Fruit fly (Drosophila melanogaster): Measurements from ENCODE around the gene Rpn10.
A peak's percentile ranks its signal among the peaks of the same experiment; 100 is the strongest.

Rpn10 gene

dm6 chr3L:21516716-21517266, 20.0 kb upstream of the Rpn10 start (continued):
- TF ChIP-seq spab (GFP tag; optimal IDR thresholded peaks at IDR 0.05), result no peak
- TF ChIP-seq Smox (GFP tag; optimal IDR thresholded peaks at IDR 0.05), result peak; percentile 50
- peak; percentile 57 for TF ChIP-seq CG6792 (GFP tag; optimal IDR thresholded peaks at IDR 0.05)
- peak; percentile 49 for TF ChIP-seq OdsH (GFP tag; optimal IDR thresholded peaks at IDR 0.05)
- peak; percentile 60 for TF ChIP-seq Hr4 (GFP tag; optimal IDR thresholded peaks at IDR 0.05)
- TF ChIP-seq Ets96B (tag; optimal IDR thresholded peaks at IDR 0.05), result peak; percentile 8
- peak; percentile 46 for TF ChIP-seq Met (GFP tag; optimal IDR thresholded peaks at IDR 0.05)
- TF ChIP-seq net (GFP tag; optimal IDR thresholded peaks at IDR 0.05), result peak; percentile 25
- no peak for TF ChIP-seq fd59A (GFP tag; optimal IDR thresholded peaks at IDR 0.05)
- no peak for TF ChIP-seq eg (GFP tag; IDR thresholded peaks at IDR 0.05)
- no peak for TF ChIP-seq CG11902 (GFP tag; optimal IDR thresholded peaks at IDR 0.05)
- TF ChIP-seq ss (GFP tag; optimal IDR thresholded peaks at IDR 0.05), result peak in 1 of 2 experiments; percentile 43
- peak; percentile 55 for TF ChIP-seq Sox14 (GFP tag; optimal IDR thresholded peaks at IDR 0.05)
- TF ChIP-seq fd85E (GFP tag; optimal IDR thresholded peaks at IDR 0.05), result no peak
- peak; percentile 24 for TF ChIP-seq CG32006 (GFP tag; optimal IDR thresholded peaks at IDR 0.05)
- peak; percentile 69 for TF ChIP-seq Eip75B (GFP tag; optimal IDR thresholded peaks at IDR 0.05)
- peak; percentile 12 for TF ChIP-seq Ets21C (GFP tag; optimal IDR thresholded peaks at IDR 0.05)
- TF ChIP-seq CG16779 (tag; optimal IDR thresholded peaks at IDR 0.05), result no peak
- peak; percentile 43 for TF ChIP-seq Eip93F (GFP tag; optimal IDR thresholded peaks at IDR 0.05)
- TF ChIP-seq CG11294 (GFP tag; IDR thresholded peaks at IDR 0.05), result no peak
- no peak for TF ChIP-seq Blimp-1 (GFP tag; optimal IDR thresholded peaks at IDR 0.05)
- TF ChIP-seq CG6276 (GFP tag; optimal IDR thresholded peaks at IDR 0.05), result no peak
- TF ChIP-seq CG9139 (GFP tag; optimal IDR thresholded peaks at IDR 0.05), result no peak

dm6 chr3L:21518345-21518744, 18.5 kb upstream of the Rpn10 start:
- TF ChIP-seq CG34406 (GFP tag; optimal IDR thresholded peaks at IDR 0.05) (no peak), pdm3 (GFP tag; optimal IDR thresholded peaks at IDR 0.05) (no peak), Hr38 (GFP tag; optimal IDR thresholded peaks at IDR 0.05) (no peak), CG1621 (tag; optimal IDR thresholded peaks at IDR 0.05) (no peak), CG10631 (GFP tag; optimal IDR thresholded peaks at IDR 0.05) (no peak), dsx (GFP tag; optimal IDR thresholded peaks at IDR 0.05; ENCODE audit: poor library complexity, severe bottlenecking) (no peak), CG32006 (GFP tag; optimal IDR thresholded peaks at IDR 0.05) (no peak), CG7368 (GFP tag; optimal IDR thresholded peaks at IDR 0.05) (no peak), CG3919 (GFP tag; optimal IDR thresholded peaks at IDR 0.05) (no peak), esn (GFP tag; optimal IDR thresholded peaks at IDR 0.05) (no peak), fd59A (GFP tag; optimal IDR thresholded peaks at IDR 0.05) (no peak), Ets21C (GFP tag; optimal IDR thresholded peaks at IDR 0.05) (no peak), Smox (GFP tag; optimal IDR thresholded peaks at IDR 0.05) (no peak), Gug (GFP tag; IDR thresholded peaks at IDR 0.05) (no peak), Ets96B (tag; optimal IDR thresholded peaks at IDR 0.05) (no peak), Eip75B (GFP tag; optimal IDR thresholded peaks at IDR 0.05) (no peak), cyc (GFP tag; optimal IDR thresholded peaks at IDR 0.05) (no peak), CG4318 (GFP tag; optimal IDR thresholded peaks at IDR 0.05) (no peak), salr (GFP tag; optimal IDR thresholded peaks at IDR 0.05) (no peak), CG9139 (GFP tag; optimal IDR thresholded peaks at IDR 0.05) (no peak)

DNA sequence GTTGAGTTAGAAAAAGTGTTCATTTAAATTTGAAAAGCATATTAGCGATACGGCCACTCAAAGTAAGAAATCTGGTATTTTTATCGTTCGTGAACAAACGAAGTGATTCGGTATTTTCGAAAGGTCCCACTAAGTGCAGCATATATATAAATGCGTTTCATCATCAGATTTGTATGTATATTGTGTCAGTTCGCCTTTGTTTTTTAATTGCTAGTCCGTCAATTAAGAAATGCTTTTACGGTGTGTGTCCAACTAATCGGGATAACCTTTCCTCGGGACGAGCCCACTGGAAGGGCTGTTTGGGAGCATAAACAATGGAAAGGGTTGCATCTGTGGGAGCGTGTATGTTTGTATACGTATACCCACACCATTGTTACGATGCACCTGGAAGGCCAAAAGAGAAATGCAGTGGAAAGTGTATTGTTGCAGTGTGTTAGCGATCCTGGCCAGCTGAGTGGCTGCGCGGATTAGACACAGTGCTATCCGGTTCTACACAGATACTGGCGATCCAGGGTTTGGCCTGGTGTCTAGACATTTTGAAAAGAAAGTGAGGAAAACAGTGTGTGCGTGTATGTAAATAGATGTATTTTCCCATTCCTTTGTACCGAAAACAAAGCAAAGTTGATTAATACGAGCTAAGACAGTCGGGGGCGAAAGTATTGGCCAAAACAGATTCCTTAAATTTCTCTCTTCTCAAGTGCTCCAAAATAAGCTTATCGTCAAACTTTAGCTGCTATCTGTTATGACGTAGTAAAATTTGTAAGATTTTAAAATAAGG, 13.6 kb upstream of the Rpn10 start, which contains the start of gene CG7611:
TSS of gene CG7611 (plus strand) at position 128 of the 778 bp plus-strand sequence.
- TF ChIP-seq CG6163 (GFP tag; IDR thresholded peaks at IDR 0.05) (no peak), CG3032 (tag; optimal IDR thresholded peaks at IDR 0.05) (no peak), CG10669 (GFP tag; optimal IDR thresholded peaks at IDR 0.05) (no peak), Blimp-1 (GFP tag; optimal IDR thresholded peaks at IDR 0.05) (no peak), Eip75B (GFP tag; optimal IDR thresholded peaks at IDR 0.05) (no peak), vri (GFP tag; optimal IDR thresholded peaks at IDR 0.05) (peak; percentile 35), fkh (GFP tag; optimal IDR thresholded peaks at IDR 0.05) (no peak), CG7368 (GFP tag; optimal IDR thresholded peaks at IDR 0.05) (no peak), CG31627 (GFP tag; optimal IDR thresholded peaks at IDR 0.05) (no peak), Sox14 (GFP tag; optimal IDR thresholded peaks at IDR 0.05) (peak; percentile 59), topi (GFP tag; optimal IDR thresholded peaks at IDR 0.05) (no peak), Eip78C (GFP tag) (peak; percentile 54), dsx (GFP tag; optimal IDR thresholded peaks at IDR 0.05; ENCODE audit: poor library complexity, severe bottlenecking) (peak; percentile 50), svp (GFP tag) (peak; percentile 79), ss (GFP tag; optimal IDR thresholded peaks at IDR 0.05) (peak in 1 of 2 experiments; percentile 39), Sox102F (GFP tag; optimal IDR thresholded peaks at IDR 0.05) (no peak), Gug (GFP tag; IDR thresholded peaks at IDR 0.05) (no peak), CG6854 (GFP tag; optimal IDR thresholded peaks at IDR 0.05) (peak; percentile 54)

Measured in whole organism, prepupa.